Worm (Caenorhabditis elegans): ENCODE measurements around the gene ttr-34.

DNA sequence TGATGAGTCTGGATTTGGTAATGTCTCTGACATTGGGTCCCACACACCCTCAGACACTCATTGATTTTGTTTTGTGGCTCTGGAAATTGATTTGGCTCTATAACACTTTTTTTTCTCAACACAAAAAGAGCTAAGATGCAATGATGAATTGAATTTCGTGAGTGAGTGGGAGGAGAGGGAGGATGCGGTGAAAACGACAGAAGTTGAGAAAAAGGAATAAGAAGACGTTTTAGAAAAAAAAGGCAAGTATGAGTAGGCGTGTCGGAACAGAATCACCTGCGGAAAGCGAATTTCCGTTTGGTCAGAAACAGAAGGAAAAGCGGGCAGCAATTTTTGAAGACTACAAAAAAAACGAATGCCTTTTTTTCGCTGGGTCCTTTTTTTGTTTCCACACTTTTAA is 16.1 kb downstream of the ttr-34 start:
- no peak for TF ChIP-seq tra-4 (tag; optimal IDR thresholded peaks at IDR 0.05)
- no peak for TF ChIP-seq B0310.2 (tag; optimal IDR thresholded peaks at IDR 0.05)
- no peak for TF ChIP-seq tbx-11 (GFP tag; IDR thresholded peaks at IDR 0.05)
- no peak for TF ChIP-seq flt-1 (GFP tag; IDR thresholded peaks at IDR 0.05)
- no peak for TF ChIP-seq ama-1 (optimal IDR thresholded peaks at IDR 0.05)
- TF ChIP-seq scrt-1 (GFP tag; IDR thresholded peaks at IDR 0.05): no peak
- no peak for TF ChIP-seq ceh-13 (GFP tag; optimal IDR thresholded peaks at IDR 0.05)
- no peak for TF ChIP-seq hmbx-1 (tag; optimal IDR thresholded peaks at IDR 0.05)
- no peak for TF ChIP-seq aly-1 (tag; optimal IDR thresholded peaks at IDR 0.05)
- TF ChIP-seq hmg-4 (GFP tag; optimal IDR thresholded peaks at IDR 0.05): no peak

Measured in whole organism, early embryonic.